Worm (Caenorhabditis elegans) whole organism, early embryonic: ENCODE data around the gene F47F2.1.

Experiments
- B0310.2 ChIP-seq: sonication (generic microtip); optimal IDR thresholded peaks from 2 replicates; lab custom pipeline; 2016; ENCODE audit warnings: mild to moderate bottlenecking, missing genetic modification characterization, missing compliant biosample characterization
- F13C5.2 ChIP-seq: sonication (generic microtip); optimal IDR thresholded peaks from 2 replicates; lab custom pipeline; 2017; ENCODE audit warnings: mild to moderate bottlenecking, missing genetic modification characterization, inconsistent platforms, missing compliant biosample characterization
- ama-1 ChIP-seq: fragments of 150-350 bp; optimal IDR thresholded peaks from 2 replicates; lab custom pipeline; 2014
- flt-1 ChIP-seq: fragments of 200-800 bp; sonication (Bioruptor generic); IDR thresholded peaks from 2 replicates; pipeline ENCODE4 v1.3.6; 2022; ENCODE audit warnings: missing genetic modification characterization, missing compliant biosample characterization
- hnd-1 ChIP-seq: sonication (generic microtip); optimal IDR thresholded peaks from 2 replicates; lab custom pipeline; 2016; ENCODE audit warnings: missing genetic modification characterization, missing compliant biosample characterization
- sea-1 ChIP-seq: fragments of 200-800 bp; sonication (Bioruptor generic); conservative IDR thresholded peaks from 2 replicates; pipeline ENCODE4 v1.3.6; 2022; ENCODE audit warnings: missing genetic modification characterization, missing compliant biosample characterization

- TF ChIP-seq sea-1 (no peak), ama-1 (lab: Kevin White, UChicago) (no peak), B0310.2 (tag; lab: Kevin White, UChicago) (no peak), F13C5.2 (tag; lab: Kevin White, UChicago) (no peak), hnd-1 (tag; lab: Kevin White, UChicago) (no peak), flt-1 (GFP tag; lab: Robert Waterston, UW) (no peak)
Measured at ce11 chrX:3837752-3838159, 40.6 kb upstream of the F47F2.1 start.
